Worm (Caenorhabditis elegans): ENCODE measurements around the gene srx-104.

- TF ChIP-seq nhr-77 (tag; optimal IDR thresholded peaks at IDR 0.05) (no peak), nhr-76 (tag; optimal IDR thresholded peaks at IDR 0.05) (no peak), fkh-10 (GFP tag; optimal IDR thresholded peaks at IDR 0.05) (no peak), pqm-1 (tag; optimal IDR thresholded peaks at IDR 0.05) (no peak), nhr-237 (tag; optimal IDR thresholded peaks at IDR 0.05) (no peak), egl-5 (tag; optimal IDR thresholded peaks at IDR 0.05) (no peak), snpc-4 (tag; optimal IDR thresholded peaks at IDR 0.05) (no peak), unc-62 (GFP tag; optimal IDR thresholded peaks at IDR 0.05) (no peak), nhr-28 (tag; optimal IDR thresholded peaks at IDR 0.05) (no peak)
These were observed 15.1 kb upstream of the srx-104 start, which contains the start of gene srh-100 for ce11 chrII:3714595-3714994.
